In the genomic region with DNA sequence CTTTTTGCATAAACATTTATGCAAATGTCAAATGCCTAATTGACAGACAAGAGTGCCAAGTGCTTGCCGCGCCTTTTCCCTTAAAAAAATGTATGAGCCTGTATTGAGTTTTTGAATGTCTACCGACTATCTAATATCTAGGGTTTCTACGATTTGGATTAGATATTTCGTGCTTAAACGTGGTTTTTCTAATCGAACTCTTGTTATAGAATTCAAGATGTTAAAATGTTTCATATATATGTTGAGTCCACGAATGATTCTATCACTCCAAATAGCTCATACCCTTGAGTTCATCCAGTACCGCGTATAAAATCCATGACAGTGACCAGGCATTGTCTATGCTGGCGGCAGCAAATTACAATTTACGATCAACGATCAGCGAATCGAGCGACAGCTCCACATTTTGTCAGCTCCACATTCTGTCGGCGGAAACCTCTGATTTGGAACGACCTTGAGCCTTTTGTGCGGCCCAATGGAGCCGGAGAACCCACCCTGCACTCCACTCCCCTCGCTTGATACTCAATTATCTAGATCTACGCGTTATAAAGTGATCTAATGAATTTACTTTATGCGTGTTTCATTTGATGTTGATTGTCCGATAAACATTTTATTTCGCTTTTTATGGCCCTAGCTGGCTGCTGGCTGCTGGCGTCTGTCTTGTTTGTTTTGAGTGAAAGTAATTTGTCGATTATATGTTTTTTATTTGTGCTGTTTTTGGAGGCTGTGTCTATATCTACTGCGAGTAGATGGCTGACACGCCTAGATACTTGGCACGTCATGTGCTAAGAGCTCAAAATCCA, we compare ENCODE assay signal across 3 fruit fly cellular contexts.
TF ChIP-seq lines count a peak whose summit lies in the region.

No protein-coding gene starts in this region.

- TF ChIP-seq CTCF in whole organism, embryonic (GFP tag; optimal IDR thresholded peaks at IDR 0.05; lab: Kevin White, UChicago), result no peak

TF ChIP-seq in whole organism, embryonic, 481 proteins besides CTCF, POLR2A, EP300 and RAD21 (continues in another document):
- TF ChIP-seq HLH4C (GFP tag; IDR thresholded peaks at IDR 0.05; lab: Robert Waterston, UW; ENCODE audit: partially characterized antibody) (peak; percentile 46; the same call in 1 of the 3 replicates), CG31224 (GFP tag; IDR thresholded peaks at IDR 0.05; lab: Robert Waterston, UW) (peak; percentile 19; the same call in 1 of the 2 replicates), sens (GFP tag; lab: Kevin White, UChicago) (peak; percentile 15), en (GFP tag; optimal IDR thresholded peaks at IDR 0.05; lab: Kevin White, UChicago) (no peak), grn (GFP tag; optimal IDR thresholded peaks at IDR 0.05; lab: Kevin White, UChicago) (peak; percentile 86), pan (optimal IDR thresholded peaks at IDR 0.05; lab: Kevin White, UChicago) (no peak), pan (GFP tag; optimal IDR thresholded peaks at IDR 0.05 in 1 of 2, IDR thresholded peaks at IDR 0.05 in 1 of 2) (peak in 1 of 2 experiments; percentile 47), Drgx (GFP tag; IDR thresholded peaks at IDR 0.05; lab: Robert Waterston, UW) (peak; percentile 38; the same call in 1 of the 2 replicates), ap (GFP tag; IDR thresholded peaks at IDR 0.05; lab: Robert Waterston, UW) (no peak), abd-A (tag; optimal IDR thresholded peaks at IDR 0.05; lab: Kevin White, UChicago) (peak; percentile 41), wdn (GFP tag; IDR thresholded peaks at IDR 0.05; lab: Robert Waterston, UW) (0 out of 2 replicates have a peak, but pooled peaks have one; percentile 5), sisA (GFP tag; IDR thresholded peaks at IDR 0.05; lab: Robert Waterston, UW) (no peak), CG13624 (GFP tag; optimal IDR thresholded peaks at IDR 0.05; lab: Kevin White, UChicago) (peak; percentile 20), NFAT (GFP tag; IDR thresholded peaks at IDR 0.05; lab: Robert Waterston, UW) (peak; percentile 43; the same call in 1 of the 2 replicates), CG12769 (tag; optimal IDR thresholded peaks at IDR 0.05; lab: Kevin White, UChicago) (peak; percentile 10), amos (GFP tag; IDR thresholded peaks at IDR 0.05; lab: Robert Waterston, UW; ENCODE audit: partially characterized antibody) (0 out of 2 replicates have a peak, but pooled peaks have one; percentile 8), CG1832 (GFP tag; optimal IDR thresholded peaks at IDR 0.05; lab: Kevin White, UChicago) (no peak), CG32532 (GFP tag; IDR thresholded peaks at IDR 0.05; lab: Robert Waterston, UW) (peak; percentile 55; the same call in 1 of the 2 replicates), E2f2 (GFP tag; IDR thresholded peaks at IDR 0.05; lab: Robert Waterston, UW) (0 out of 2 replicates have a peak, but pooled peaks have one; percentile 6), Sox100B (GFP tag; optimal IDR thresholded peaks at IDR 0.05; lab: Kevin White, UChicago) (no peak), ken (GFP tag; IDR thresholded peaks at IDR 0.05; lab: Robert Waterston, UW) (no peak), CG2678 (tag; optimal IDR thresholded peaks at IDR 0.05; lab: Kevin White, UChicago) (peak; percentile 20), CG9932 (GFP tag; IDR thresholded peaks at IDR 0.05; lab: Robert Waterston, UW) (peak; percentile 44; the same call in 1 of the 2 replicates), Rfx (GFP tag; IDR thresholded peaks at IDR 0.05; lab: Robert Waterston, UW) (peak; percentile 64)

TF ChIP-seq in whole organism, prepupa, 60 proteins besides CTCF, POLR2A, EP300 and RAD21:
- TF ChIP-seq CG6163 (GFP tag; IDR thresholded peaks at IDR 0.05; lab: Robert Waterston, UW) (peak; percentile 22; the same call in 1 of the 3 replicates), CG9139 (GFP tag; optimal IDR thresholded peaks at IDR 0.05; lab: Kevin White, UChicago) (no peak), CG6808 (GFP tag; optimal IDR thresholded peaks at IDR 0.05; lab: Kevin White, UChicago) (no peak), CG15336 (GFP tag; IDR thresholded peaks at IDR 0.05; lab: Robert Waterston, UW) (0 out of 2 replicates have a peak, but pooled peaks have one; percentile 27), acj6 (GFP tag; optimal IDR thresholded peaks at IDR 0.05; lab: Kevin White, UChicago) (no peak)

TF ChIP-seq in whole organism, pupa, 21 proteins besides CTCF, POLR2A, EP300 and RAD21:
- peak; percentile 16; the same call in 1 of the 3 replicates for TF ChIP-seq CG4496 (GFP tag; IDR thresholded peaks at IDR 0.05; lab: Robert Waterston, UW)
- no peak for TF ChIP-seq Ets98B (GFP tag; IDR thresholded peaks at IDR 0.05; lab: Robert Waterston, UW)
- TF ChIP-seq CG32121 (GFP tag; IDR thresholded peaks at IDR 0.05; lab: Robert Waterston, UW), result 0 out of 2 replicates have a peak, but pooled peaks have one; percentile 13
- peak; percentile 39; the same call in 1 of the 3 replicates for TF ChIP-seq fd96Ca (GFP tag; IDR thresholded peaks at IDR 0.05; lab: Robert Waterston, UW)
